Worm (Caenorhabditis elegans) whole organism, mixed stage, embryonic: ENCODE results near the gene lpr-6.

Experiments
- M03D4.4 ChIP-seq: sonication (generic microtip); optimal IDR thresholded peaks from 2 replicates; lab custom pipeline; 2017; ENCODE audit warnings: mild to moderate bottlenecking, missing genetic modification characterization, missing compliant biosample characterization
- bed-3 ChIP-seq: fragments of 200-800 bp; sonication (Bioruptor generic); optimal IDR thresholded peaks from 3 replicates; lab custom pipeline; 2018; ENCODE audit warnings: mild to moderate bottlenecking, missing genetic modification characterization, moderate library complexity, missing compliant biosample characterization
- blmp-1 ChIP-seq: fragments of 150-350 bp; optimal IDR thresholded peaks from 2 replicates; lab custom pipeline; 2014; ENCODE audit warnings: missing biosample characterization, missing genetic modification characterization
- ceh-39 ChIP-seq: fragments of 150-350 bp; optimal IDR thresholded peaks from 2 replicates; lab custom pipeline; 2014; ENCODE audit warnings: missing biosample characterization, missing genetic modification characterization
- ceh-43 ChIP-seq: fragments of 200-800 bp; sonication (Bioruptor generic); optimal IDR thresholded peaks from 2 replicates; lab custom pipeline; 2018; ENCODE audit warnings: mild to moderate bottlenecking, missing genetic modification characterization, moderate library complexity, missing compliant biosample characterization
- ceh-83 ChIP-seq: fragments of 200-800 bp; sonication (Bioruptor generic); optimal IDR thresholded peaks from 2 replicates; lab custom pipeline; 2018; ENCODE audit warnings: mild to moderate bottlenecking, missing genetic modification characterization, missing compliant biosample characterization
- ces-1 ChIP-seq: fragments of 150-350 bp; optimal IDR thresholded peaks from 2 replicates; lab custom pipeline; 2014; ENCODE audit warnings: missing biosample characterization, missing genetic modification reagents, missing genetic modification characterization
- cnd-1 ChIP-seq: fragments of 200-800 bp; sonication (Bioruptor generic); optimal IDR thresholded peaks from 2 replicates; lab custom pipeline; 2018; ENCODE audit warnings: mild to moderate bottlenecking, missing genetic modification characterization, missing compliant biosample characterization
- drap-1 ChIP-seq: fragments of 200-800 bp; sonication (Bioruptor generic); optimal IDR thresholded peaks from 3 replicates; lab custom pipeline; 2018; ENCODE audit warnings: mild to moderate bottlenecking, missing genetic modification characterization, missing compliant biosample characterization
- elt-1 ChIP-seq: sonication (generic microtip); optimal IDR thresholded peaks from 2 replicates; lab custom pipeline; 2017; ENCODE audit warnings: missing genetic modification characterization, mild to moderate bottlenecking, missing compliant biosample characterization, antibody characterized with exemption, moderate library complexity, borderline replicate concordance; ENCODE audit not compliant: insufficient read depth
- elt-3 ChIP-seq: fragments of 150-350 bp; optimal IDR thresholded peaks from 2 replicates; lab custom pipeline; 2014; ENCODE audit warnings: missing biosample characterization, missing genetic modification characterization
- flh-1 ChIP-seq: fragments of 200-800 bp; sonication (Bioruptor generic); optimal IDR thresholded peaks from 2 replicates; lab custom pipeline; 2018; ENCODE audit warnings: mild to moderate bottlenecking, missing genetic modification characterization, moderate library complexity, missing compliant biosample characterization
- ham-2 ChIP-seq: fragments of 200-800 bp; sonication (Bioruptor generic); optimal IDR thresholded peaks from 2 replicates; lab custom pipeline; 2018; ENCODE audit warnings: mild to moderate bottlenecking, missing genetic modification characterization, missing compliant biosample characterization
- hlh-1 ChIP-seq: fragments of 150-350 bp; optimal IDR thresholded peaks from 2 replicates; lab custom pipeline; 2014; ENCODE audit warnings: missing biosample characterization, missing genetic modification reagents, missing genetic modification characterization
- lin-13 ChIP-seq: fragments of 150-350 bp; optimal IDR thresholded peaks from 2 replicates; lab custom pipeline; 2014; ENCODE audit warnings: missing biosample characterization, missing genetic modification characterization
- lin-32 ChIP-seq: fragments of 200-800 bp; sonication (Bioruptor generic); optimal IDR thresholded peaks from 2 replicates; lab custom pipeline; 2018; ENCODE audit warnings: mild to moderate bottlenecking, missing genetic modification characterization, missing compliant biosample characterization
- lsy-2 ChIP-seq: fragments of 150-350 bp; optimal IDR thresholded peaks from 2 replicates; lab custom pipeline; 2014; ENCODE audit warnings: missing biosample characterization, missing genetic modification characterization
- mab-5 ChIP-seq: fragments of 150-350 bp; optimal IDR thresholded peaks from 2 replicates; lab custom pipeline; 2014; ENCODE audit warnings: missing biosample characterization, missing genetic modification characterization
- mep-1 ChIP-seq: fragments of 150-350 bp; optimal IDR thresholded peaks from 2 replicates; lab custom pipeline; 2017; ENCODE audit warnings: missing biosample characterization, missing genetic modification reagents, missing genetic modification characterization, inconsistent platforms
- mls-2 ChIP-seq: sonication (generic microtip); optimal IDR thresholded peaks from 2 replicates; lab custom pipeline; 2016; ENCODE audit warnings: mild to moderate bottlenecking, missing genetic modification characterization, moderate library complexity, missing compliant biosample characterization
- nhr-12 ChIP-seq: fragments of 150-350 bp; optimal IDR thresholded peaks from 2 replicates; lab custom pipeline; 2014; ENCODE audit warnings: missing biosample characterization, missing genetic modification characterization
- nhr-2 ChIP-seq: fragments of 150-350 bp; optimal IDR thresholded peaks from 2 replicates; lab custom pipeline; 2014; ENCODE audit warnings: missing biosample characterization, missing genetic modification characterization
- nhr-237 ChIP-seq: fragments of 150-350 bp; optimal IDR thresholded peaks from 2 replicates; lab custom pipeline; 2014; ENCODE audit warnings: missing biosample characterization, missing genetic modification characterization
- nhr-28 ChIP-seq: fragments of 150-350 bp; optimal IDR thresholded peaks from 2 replicates; lab custom pipeline; 2014; ENCODE audit warnings: missing biosample characterization, missing genetic modification characterization
- nhr-76 ChIP-seq: sonication (generic microtip); optimal IDR thresholded peaks from 2 replicates; lab custom pipeline; 2017; ENCODE audit warnings: missing biosample characterization, missing genetic modification characterization
- pha-4 ChIP-seq: fragments of 150-350 bp; optimal IDR thresholded peaks from 2 replicates; lab custom pipeline; 2018; ENCODE audit warnings: missing biosample characterization, missing genetic modification reagents, missing genetic modification characterization
- sem-2 ChIP-seq: fragments of 200-800 bp; sonication (Bioruptor generic); optimal IDR thresholded peaks from 2 replicates; lab custom pipeline; 2018; ENCODE audit warnings: mild to moderate bottlenecking, missing genetic modification characterization, missing compliant biosample characterization
- snpc-4 ChIP-seq: fragments of 150-350 bp; optimal IDR thresholded peaks from 2 replicates; lab custom pipeline; 2014; ENCODE audit warnings: missing biosample characterization, missing genetic modification characterization
- sptf-1 ChIP-seq: sonication (generic microtip); optimal IDR thresholded peaks from 2 replicates; lab custom pipeline; 2017; ENCODE audit warnings: mild to moderate bottlenecking, missing genetic modification characterization, moderate library complexity, missing compliant biosample characterization
- tbx-8 ChIP-seq: fragments of 200-800 bp; sonication (Bioruptor generic); optimal IDR thresholded peaks from 2 replicates; lab custom pipeline; 2018; ENCODE audit warnings: mild to moderate bottlenecking, missing genetic modification characterization, moderate library complexity, missing compliant biosample characterization
- unc-120 ChIP-seq: sonication (generic microtip); optimal IDR thresholded peaks from 2 replicates; lab custom pipeline; 2017; ENCODE audit warnings: missing genetic modification characterization, missing compliant biosample characterization; ENCODE audit not compliant: poor library complexity, severe bottlenecking
- unc-62 ChIP-seq: fragments of 150-350 bp; optimal IDR thresholded peaks from 2 replicates; lab custom pipeline; 2014; ENCODE audit warnings: missing biosample characterization, missing genetic modification reagents, missing genetic modification characterization
- zip-8 ChIP-seq: fragments of 150-350 bp; optimal IDR thresholded peaks from 2 replicates; lab custom pipeline; 2014; ENCODE audit warnings: missing biosample characterization, missing genetic modification characterization
- ztf-11 ChIP-seq: fragments of 150-350 bp; optimal IDR thresholded peaks from 2 replicates; lab custom pipeline; 2014; ENCODE audit warnings: missing biosample characterization, missing genetic modification characterization

The lpr-6 gene

ce11 chrX:11093985-11094593 is 34.3 kb downstream of the lpr-6 start (continued):
- peak; percentile 93 for TF ChIP-seq mab-5
- TF ChIP-seq blmp-1 (tag; lab: Kevin White, UChicago), result peak; percentile 58
- peak; percentile 53 for TF ChIP-seq nhr-76 (tag; lab: Kevin White, UChicago)
- TF ChIP-seq ces-1, result peak; percentile 99

ce11 chrX:11095480-11095879 is 35.7 kb downstream of the lpr-6 start:
- TF ChIP-seq bed-3 (peak; percentile 55), sem-2 (peak; percentile 73), ham-2 (GFP tag; lab: Kevin White, UChicago) (peak; percentile 5), lin-32 (peak; percentile 63), ceh-83 (GFP tag; lab: Kevin White, UChicago) (peak; percentile 83), lin-13 (peak; percentile 64), blmp-1 (tag; lab: Kevin White, UChicago) (no peak), ceh-39 (peak; percentile 16), nhr-237 (peak; percentile 9), ztf-11 (peak; percentile 69), unc-62 (GFP tag; lab: Kevin White, UChicago) (no peak), hlh-1 (tag; lab: Kevin White, UChicago) (no peak), flh-1 (GFP tag; lab: Kevin White, UChicago) (peak; percentile 31), ces-1 (peak; percentile 55), nhr-76 (tag; lab: Kevin White, UChicago) (no peak), mls-2 (tag; lab: Kevin White, UChicago) (peak; percentile 88), drap-1 (GFP tag; lab: Kevin White, UChicago) (peak; percentile 84), M03D4.4 (peak; percentile 82), elt-1 (tag; lab: Kevin White, UChicago) (no peak), nhr-28 (tag; lab: Kevin White, UChicago) (no peak), unc-120 (tag; lab: Kevin White, UChicago) (peak; percentile 46), nhr-2 (tag; lab: Kevin White, UChicago) (no peak), nhr-12 (peak; percentile 6), elt-3 (tag; lab: Kevin White, UChicago) (no peak), pha-4 (tag; lab: Kevin White, UChicago) (peak; percentile 48), tbx-8 (GFP tag; lab: Kevin White, UChicago) (peak; percentile 51), sptf-1 (tag; lab: Kevin White, UChicago) (peak; percentile 86), cnd-1 (peak; percentile 86), ceh-43 (GFP tag; lab: Kevin White, UChicago) (peak; percentile 75), mep-1 (tag; lab: Kevin White, UChicago) (peak; percentile 41)

- no peak for TF ChIP-seq mls-2 (tag; lab: Kevin White, UChicago)
- TF ChIP-seq nhr-28 (tag; lab: Kevin White, UChicago), result no peak
- TF ChIP-seq lsy-2, result no peak
- TF ChIP-seq mep-1 (tag; lab: Kevin White, UChicago), result no peak
- TF ChIP-seq ceh-39, result no peak
- no peak for TF ChIP-seq snpc-4 (tag; lab: Kevin White, UChicago)
- TF ChIP-seq ces-1, result no peak
- no peak for TF ChIP-seq ztf-11
- no peak for TF ChIP-seq bed-3
- no peak for TF ChIP-seq tbx-8 (GFP tag; lab: Kevin White, UChicago)
Observed at ce11 chrX:11097343-11097742, 37.5 kb downstream of the lpr-6 start.

- TF ChIP-seq nhr-12 (no peak), ztf-11 (no peak), unc-120 (tag; lab: Kevin White, UChicago) (no peak), lin-13 (no peak), ceh-39 (no peak), zip-8 (no peak), elt-3 (tag; lab: Kevin White, UChicago) (no peak), M03D4.4 (no peak), mls-2 (tag; lab: Kevin White, UChicago) (no peak), lsy-2 (no peak), nhr-237 (no peak), sptf-1 (tag; lab: Kevin White, UChicago) (no peak), ceh-43 (GFP tag; lab: Kevin White, UChicago) (no peak), snpc-4 (tag; lab: Kevin White, UChicago) (no peak), tbx-8 (GFP tag; lab: Kevin White, UChicago) (no peak), cnd-1 (no peak), lin-32 (no peak), hlh-1 (tag; lab: Kevin White, UChicago) (no peak), nhr-28 (tag; lab: Kevin White, UChicago) (no peak)
Observed at ce11 chrX:11098086-11098485, 38.3 kb downstream of the lpr-6 start, which contains the start of gene W02H3.3. Gene W02H3.3, minus strand, starts transcription at chrX:11098186.
